Fruit fly (Drosophila melanogaster): ENCODE data around the gene Spag1.

Spag1 gene

DNA sequence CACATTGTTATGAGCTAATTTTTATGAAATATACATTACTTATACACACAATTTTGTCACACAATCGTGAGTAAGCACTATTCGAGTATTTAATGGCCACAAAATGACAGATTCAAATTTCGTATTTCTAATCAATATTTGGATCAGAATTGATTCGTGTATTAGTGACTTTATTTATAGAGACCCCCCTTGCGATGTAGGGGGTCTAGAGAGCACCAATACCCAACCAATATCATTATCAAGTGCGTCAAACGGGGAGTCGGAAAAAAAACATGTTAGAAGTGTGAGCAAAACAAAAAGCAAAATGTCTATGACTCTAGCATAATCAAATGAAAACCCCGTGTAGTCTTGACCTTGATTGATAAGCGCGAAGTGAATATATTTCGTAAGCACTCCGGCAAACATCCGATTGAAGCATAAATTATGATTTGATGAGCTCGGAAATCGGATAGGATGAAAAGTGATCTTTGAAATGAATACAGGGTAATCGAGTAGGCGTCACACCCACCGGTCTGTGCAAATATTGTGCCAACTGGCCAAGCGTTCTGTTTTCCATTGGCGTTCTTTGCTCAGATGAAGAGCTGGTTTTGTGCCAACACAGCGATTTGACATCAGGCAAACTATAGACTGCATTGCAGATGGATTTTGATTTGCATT lies 4.7 kb downstream of the Spag1 start (continued):
- TF ChIP-seq CG5245 (GFP tag; optimal IDR thresholded peaks at IDR 0.05), result no peak
- TF ChIP-seq psq (GFP tag; optimal IDR thresholded peaks at IDR 0.05), result no peak
- no peak for TF ChIP-seq insv (GFP tag; optimal IDR thresholded peaks at IDR 0.05)
- peak; percentile 85 for TF ChIP-seq exex (tag; optimal IDR thresholded peaks at IDR 0.05)
- no peak for TF ChIP-seq CG17186 (GFP tag; optimal IDR thresholded peaks at IDR 0.05)
- no peak for TF ChIP-seq Dfd (GFP tag; optimal IDR thresholded peaks at IDR 0.05)
- no peak for TF ChIP-seq Aef1 (GFP tag; IDR thresholded peaks at IDR 0.05)
- TF ChIP-seq hbn (GFP tag; IDR thresholded peaks at IDR 0.05; ENCODE audit: partially characterized antibody), result no peak
- TF ChIP-seq Elba2 (GFP tag; optimal IDR thresholded peaks at IDR 0.05), result no peak
- peak; percentile 7 for TF ChIP-seq CG3995 (GFP tag; optimal IDR thresholded peaks at IDR 0.05)
- peak; percentile 11; the same call in 1 of the 2 replicates for TF ChIP-seq Atf6 (GFP tag; IDR thresholded peaks at IDR 0.05)
- no peak for TF ChIP-seq CG14860 (GFP tag; IDR thresholded peaks at IDR 0.05; ENCODE audit: partially characterized antibody)
- no peak for TF ChIP-seq tna (GFP tag; IDR thresholded peaks at IDR 0.05; ENCODE audit: partially characterized antibody)
- TF ChIP-seq hth (optimal IDR thresholded peaks at IDR 0.05), result no peak
- no peak for TF ChIP-seq CG8924 (tag; optimal IDR thresholded peaks at IDR 0.05)
- TF ChIP-seq CG4404 (GFP tag; IDR thresholded peaks at IDR 0.05), result no peak
- TF ChIP-seq ems (GFP tag; optimal IDR thresholded peaks at IDR 0.05), result no peak
- TF ChIP-seq ATbp (GFP tag; optimal IDR thresholded peaks at IDR 0.05), result no peak
- TF ChIP-seq sim (GFP tag; IDR thresholded peaks at IDR 0.05), result no peak
- no peak for TF ChIP-seq CG15601 (tag; optimal IDR thresholded peaks at IDR 0.05)
- no peak for TF ChIP-seq CG9797 (GFP tag; optimal IDR thresholded peaks at IDR 0.05)
- TF ChIP-seq h (optimal IDR thresholded peaks at IDR 0.05), result no peak
- TF ChIP-seq eyg (GFP tag; optimal IDR thresholded peaks at IDR 0.05), result no peak
- TF ChIP-seq Tbp (GFP tag; optimal IDR thresholded peaks at IDR 0.05), result no peak
- TF ChIP-seq CG3407 (GFP tag; optimal IDR thresholded peaks at IDR 0.05), result no peak
- no peak for TF ChIP-seq croc (GFP tag; conservative IDR thresholded peaks at IDR 0.05)
- no peak for TF ChIP-seq oc (tag; optimal IDR thresholded peaks at IDR 0.05)
- TF ChIP-seq MTF-1 (GFP tag; optimal IDR thresholded peaks at IDR 0.05; ENCODE audit: borderline replicate concordance), result no peak
- no peak for TF ChIP-seq CG10147 (GFP tag; optimal IDR thresholded peaks at IDR 0.05)
- TF ChIP-seq CG3163 (GFP tag; optimal IDR thresholded peaks at IDR 0.05), result no peak
- TF ChIP-seq Bdp1 (GFP tag; optimal IDR thresholded peaks at IDR 0.05), result no peak
- TF ChIP-seq tin (GFP tag; optimal IDR thresholded peaks at IDR 0.05), result no peak
- TF ChIP-seq CG11695 (GFP tag; IDR thresholded peaks at IDR 0.05), result no peak
- TF ChIP-seq CG1603 (tag; optimal IDR thresholded peaks at IDR 0.05), result no peak
- no peak for TF ChIP-seq HHEX (GFP tag; optimal IDR thresholded peaks at IDR 0.05)
- TF ChIP-seq Hr3 (GFP tag; optimal IDR thresholded peaks at IDR 0.05), result no peak
- no peak for TF ChIP-seq Gsc (GFP tag; IDR thresholded peaks at IDR 0.05)
- no peak for TF ChIP-seq CG30020 (tag; optimal IDR thresholded peaks at IDR 0.05)
- TF ChIP-seq ase (GFP tag; IDR thresholded peaks at IDR 0.05), result no peak
- no peak for TF ChIP-seq tgo (GFP tag; IDR thresholded peaks at IDR 0.05)
- no peak for TF ChIP-seq CG8478 (optimal IDR thresholded peaks at IDR 0.05)
- TF ChIP-seq CG9817 (tag; optimal IDR thresholded peaks at IDR 0.05), result peak; percentile 0
- no peak for TF ChIP-seq CG3281 (GFP tag; optimal IDR thresholded peaks at IDR 0.05)
- TF ChIP-seq CG18011 (GFP tag; optimal IDR thresholded peaks at IDR 0.05), result no peak
- TF ChIP-seq CG17612 (GFP tag; IDR thresholded peaks at IDR 0.05), result no peak
- peak; percentile 36; the same call in 1 of the 3 replicates for TF ChIP-seq Dbx (GFP tag; IDR thresholded peaks at IDR 0.05)
- no peak for TF ChIP-seq slou (GFP tag; optimal IDR thresholded peaks at IDR 0.05)
- no peak for TF ChIP-seq CG11093 (GFP tag; IDR thresholded peaks at IDR 0.05)
- no peak for TF ChIP-seq jumu (GFP tag; optimal IDR thresholded peaks at IDR 0.05)
- TF ChIP-seq dmrt99B (tag; optimal IDR thresholded peaks at IDR 0.05), result peak; percentile 13
- TF ChIP-seq unc-4 (GFP tag; IDR thresholded peaks at IDR 0.05; ENCODE audit: partially characterized antibody), result no peak
- TF ChIP-seq B-H1 (GFP tag; IDR thresholded peaks at IDR 0.05), result no peak
